Worm (Caenorhabditis elegans): ENCODE data around the gene syf-3.

Gene syf-3

DNA sequence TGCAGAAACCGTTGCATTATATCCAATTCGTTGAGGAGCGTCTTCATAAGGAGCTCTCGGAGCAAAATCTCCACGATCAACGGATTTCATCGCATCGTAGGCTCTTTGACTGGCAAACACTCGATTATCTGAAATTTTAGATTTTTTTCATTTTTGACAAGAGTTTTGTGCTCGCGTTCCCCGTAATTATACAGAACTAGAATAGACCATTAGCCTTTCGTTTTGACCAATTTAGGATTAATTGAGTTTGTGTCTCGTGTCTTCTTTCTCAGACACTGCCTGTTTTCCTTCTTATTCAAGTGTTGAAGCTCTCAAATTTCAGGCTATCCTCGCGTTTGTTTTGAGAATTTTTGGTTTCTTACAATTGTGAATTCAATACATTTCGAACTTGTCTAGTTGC, 23.3 kb downstream of the syf-3 start:
- TF ChIP-seq mbf-1 (tag; optimal IDR thresholded peaks at IDR 0.05) = no peak
- TF ChIP-seq unc-62 (GFP tag; optimal IDR thresholded peaks at IDR 0.05) = no peak
- TF ChIP-seq peb-1 (tag; optimal IDR thresholded peaks at IDR 0.05) = no peak
- TF ChIP-seq aly-2 (tag; optimal IDR thresholded peaks at IDR 0.05) = no peak
- no peak for TF ChIP-seq crh-2 (tag; optimal IDR thresholded peaks at IDR 0.05)
- TF ChIP-seq R02D3.7 (tag; optimal IDR thresholded peaks at IDR 0.05) = no peak
- no peak for TF ChIP-seq sma-9 (GFP tag; optimal IDR thresholded peaks at IDR 0.05)
- TF ChIP-seq sma-9 (tag; optimal IDR thresholded peaks at IDR 0.05) = no peak
- no peak for TF ChIP-seq ceh-16 (tag; optimal IDR thresholded peaks at IDR 0.05)
- TF ChIP-seq elt-1 (tag; optimal IDR thresholded peaks at IDR 0.05) = no peak
- TF ChIP-seq sem-4 (tag; optimal IDR thresholded peaks at IDR 0.05) = no peak
- TF ChIP-seq sma-3 (GFP tag; optimal IDR thresholded peaks at IDR 0.05) = no peak
- TF ChIP-seq nhr-10 (tag; optimal IDR thresholded peaks at IDR 0.05) = no peak
- TF ChIP-seq ama-1 (optimal IDR thresholded peaks at IDR 0.05) = no peak
- no peak for TF ChIP-seq ceh-82 (tag; optimal IDR thresholded peaks at IDR 0.05)
- no peak for TF ChIP-seq skn-1 (tag; optimal IDR thresholded peaks at IDR 0.05)
- no peak for TF ChIP-seq blmp-1 (tag; optimal IDR thresholded peaks at IDR 0.05; ENCODE audit: insufficient read depth)

DNA sequence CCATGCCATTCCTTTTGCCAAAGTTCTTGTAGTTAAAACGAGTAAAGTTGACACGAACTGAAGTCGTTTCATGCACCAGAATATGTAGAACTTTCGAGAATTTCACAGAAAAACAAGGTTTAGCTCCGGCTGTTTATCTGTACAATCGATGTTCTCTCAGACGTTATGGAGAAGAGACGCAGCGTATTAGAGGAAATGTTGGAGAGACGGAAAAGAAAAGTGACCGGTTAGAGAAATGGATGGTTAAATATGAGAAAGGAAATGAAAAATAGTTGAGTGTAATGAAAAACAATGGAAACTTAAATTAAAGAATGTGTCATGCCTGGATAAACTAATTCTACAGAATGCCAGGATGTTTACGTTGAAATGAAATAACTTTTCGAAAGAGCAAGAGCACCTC, 23.9 kb downstream of the syf-3 start, which contains the start of gene pcm-1:
Gene pcm-1, minus strand, starts transcription at position 187 of the 400 bp plus-strand sequence.
- TF ChIP-seq snpc-4 (tag; optimal IDR thresholded peaks at IDR 0.05) (no peak), R02D3.7 (tag; optimal IDR thresholded peaks at IDR 0.05) (no peak), Y55F3AM.14 (GFP tag; optimal IDR thresholded peaks at IDR 0.05) (no peak), nhr-12 (tag; optimal IDR thresholded peaks at IDR 0.05) (no peak), C34F6.9 (tag; optimal IDR thresholded peaks at IDR 0.05) (peak; percentile 68), elt-1 (tag; optimal IDR thresholded peaks at IDR 0.05) (no peak), gmeb-1 (tag; optimal IDR thresholded peaks at IDR 0.05) (peak; percentile 31), nhr-21 (tag; optimal IDR thresholded peaks at IDR 0.05) (no peak), lin-39 (tag; optimal IDR thresholded peaks at IDR 0.05) (no peak), nhr-25 (tag; optimal IDR thresholded peaks at IDR 0.05) (no peak), ceh-16 (tag; optimal IDR thresholded peaks at IDR 0.05) (no peak), aly-2 (tag; optimal IDR thresholded peaks at IDR 0.05) (no peak), lin-11 (tag; optimal IDR thresholded peaks at IDR 0.05) (no peak), unc-39 (tag; optimal IDR thresholded peaks at IDR 0.05) (no peak), nhr-23 (tag; optimal IDR thresholded peaks at IDR 0.05) (no peak), skn-1 (tag; optimal IDR thresholded peaks at IDR 0.05) (no peak), sma-9 (GFP tag; optimal IDR thresholded peaks at IDR 0.05) (peak; percentile 20), sma-9 (tag; optimal IDR thresholded peaks at IDR 0.05) (no peak), F13H6.1 (tag; optimal IDR thresholded peaks at IDR 0.05) (peak; percentile 66), mbf-1 (tag; optimal IDR thresholded peaks at IDR 0.05) (no peak), nhr-10 (tag; optimal IDR thresholded peaks at IDR 0.05) (no peak), ztf-4 (tag; optimal IDR thresholded peaks at IDR 0.05) (no peak), ama-1 (optimal IDR thresholded peaks at IDR 0.05) (peak; percentile 69), crh-2 (tag; optimal IDR thresholded peaks at IDR 0.05) (peak; percentile 44), lin-13 (GFP tag; optimal IDR thresholded peaks at IDR 0.05) (no peak), alr-1 (tag; optimal IDR thresholded peaks at IDR 0.05) (no peak), nhr-129 (tag; optimal IDR thresholded peaks at IDR 0.05) (peak; percentile 59), unc-55 (GFP tag; optimal IDR thresholded peaks at IDR 0.05) (peak; percentile 58), nhr-237 (tag; optimal IDR thresholded peaks at IDR 0.05) (no peak), unc-62 (GFP tag; optimal IDR thresholded peaks at IDR 0.05) (no peak), nhr-77 (tag; optimal IDR thresholded peaks at IDR 0.05) (no peak), mab-5 (tag; optimal IDR thresholded peaks at IDR 0.05) (no peak), sem-4 (tag; optimal IDR thresholded peaks at IDR 0.05) (no peak), blmp-1 (tag; optimal IDR thresholded peaks at IDR 0.05; ENCODE audit: insufficient read depth) (no peak), lsy-2 (tag; optimal IDR thresholded peaks at IDR 0.05) (peak in 1 of 2 experiments; percentile 58), ztf-1 (GFP tag; conservative IDR thresholded peaks at IDR 0.05) (no peak), elt-3 (tag; optimal IDR thresholded peaks at IDR 0.05) (no peak), ceh-82 (tag; optimal IDR thresholded peaks at IDR 0.05) (no peak), dmd-4 (tag; optimal IDR thresholded peaks at IDR 0.05) (no peak)

DNA sequence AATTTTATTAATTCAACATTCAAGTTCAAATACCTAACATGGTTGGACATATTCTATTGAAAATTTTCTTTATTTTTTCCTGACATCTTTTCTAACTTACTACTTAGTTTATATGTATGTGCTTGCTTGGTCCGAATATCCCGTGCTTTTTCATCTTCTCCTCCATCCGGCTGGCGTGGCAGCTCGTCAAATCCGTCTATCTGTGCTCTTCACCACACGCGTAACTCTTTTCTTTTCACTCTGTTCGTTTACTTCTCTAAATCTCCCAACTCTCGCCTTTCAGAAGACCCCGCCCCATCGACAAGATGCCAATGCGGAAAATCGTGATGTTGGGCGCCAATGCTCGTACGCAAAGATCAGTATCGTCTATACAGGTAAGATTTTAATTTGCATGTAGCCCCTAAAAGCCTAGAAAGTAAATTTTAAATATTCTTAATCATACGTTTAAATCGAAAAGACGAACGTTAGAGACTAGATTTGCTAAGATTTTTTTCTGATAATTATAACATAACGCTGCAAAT, 24.9 kb downstream of the syf-3 start:
- TF ChIP-seq nhr-10 (tag; optimal IDR thresholded peaks at IDR 0.05) (no peak), unc-55 (GFP tag; optimal IDR thresholded peaks at IDR 0.05) (peak; percentile 23), lin-39 (tag; optimal IDR thresholded peaks at IDR 0.05) (no peak), C34F6.9 (tag; optimal IDR thresholded peaks at IDR 0.05) (peak; percentile 58), F13H6.1 (tag; optimal IDR thresholded peaks at IDR 0.05) (peak; percentile 13), lsy-2 (tag; optimal IDR thresholded peaks at IDR 0.05) (peak in 1 of 2 experiments; percentile 21), crh-2 (tag; optimal IDR thresholded peaks at IDR 0.05) (peak; percentile 52), zag-1 (tag; optimal IDR thresholded peaks at IDR 0.05) (peak; percentile 21), dmd-4 (tag; optimal IDR thresholded peaks at IDR 0.05) (no peak), sma-9 (GFP tag; optimal IDR thresholded peaks at IDR 0.05) (peak; percentile 22), sma-9 (tag; optimal IDR thresholded peaks at IDR 0.05) (no peak), nhr-21 (tag; optimal IDR thresholded peaks at IDR 0.05) (no peak)
